Worm (Caenorhabditis elegans): ENCODE results near the gene nonu-1.

DNA sequence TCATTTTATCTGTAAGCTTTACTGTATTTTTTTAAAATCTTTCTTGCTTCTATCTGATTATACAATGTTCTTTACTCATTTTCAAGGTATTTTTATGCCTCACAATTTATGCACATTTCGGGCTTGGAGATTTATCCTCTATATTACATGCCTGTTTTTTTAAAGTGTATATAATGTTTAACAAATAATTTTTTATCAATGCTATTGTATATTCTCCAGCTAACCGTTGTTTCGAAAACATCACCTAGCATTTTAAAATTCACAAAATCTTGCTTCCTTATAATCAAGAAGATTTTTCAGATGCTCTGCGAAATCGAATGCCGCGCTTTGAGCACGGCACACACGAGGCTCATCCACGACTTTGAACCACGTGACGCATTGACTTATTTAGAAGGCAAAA, 2.3 kb upstream of the nonu-1 start, which contains the start of gene ced-4:
- TF ChIP-seq F33H1.4 (GFP tag; IDR thresholded peaks at IDR 0.05) (no peak), unc-62 (GFP tag; optimal IDR thresholded peaks at IDR 0.05) (no peak), ama-1 (optimal IDR thresholded peaks at IDR 0.05) (no peak), ama-1 (GFP tag; optimal IDR thresholded peaks at IDR 0.05) (no peak)
